Worm (Caenorhabditis elegans) whole organism, L1 larva: ENCODE results near the gene F44E2.7.

Experiments
- C04F5.9 ChIP-seq: sonication (generic microtip); optimal IDR thresholded peaks from 2 replicates; lab custom pipeline; 2016; ENCODE audit warnings: missing genetic modification characterization, missing compliant biosample characterization
- C34B4.2 ChIP-seq: sonication (generic microtip); optimal IDR thresholded peaks from 2 replicates; lab custom pipeline; 2017; ENCODE audit warnings: mild to moderate bottlenecking, missing genetic modification characterization, missing compliant biosample characterization
- F16B12.6 ChIP-seq: fragments of 150-350 bp; optimal IDR thresholded peaks from 2 replicates; lab custom pipeline; 2014; ENCODE audit warnings: missing biosample characterization, missing genetic modification characterization
- aly-2 ChIP-seq: fragments of 150-350 bp; optimal IDR thresholded peaks from 2 replicates; lab custom pipeline; 2014; ENCODE audit warnings: missing biosample characterization, missing genetic modification characterization
- ceh-63 ChIP-seq: fragments of 200-800 bp; sonication (Bioruptor generic); optimal IDR thresholded peaks from 2 replicates; lab custom pipeline; 2018; ENCODE audit warnings: mild to moderate bottlenecking, missing genetic modification characterization, missing compliant biosample characterization
- ceh-8 ChIP-seq: fragments of 200-800 bp; sonication (Bioruptor generic); optimal IDR thresholded peaks from 2 replicates; lab custom pipeline; 2018; ENCODE audit warnings: mild to moderate bottlenecking, missing genetic modification characterization, moderate library complexity, missing compliant biosample characterization
- ceh-88 ChIP-seq: fragments of 200-800 bp; sonication (Bioruptor generic); IDR thresholded peaks from 2 replicates; pipeline ENCODE4 v1.3.6; 2022; ENCODE audit warnings: missing genetic modification characterization, missing compliant biosample characterization
- ceh-90 ChIP-seq: sonication (generic microtip); optimal IDR thresholded peaks from 2 replicates; lab custom pipeline; 2016; ENCODE audit warnings: missing genetic modification characterization, missing compliant biosample characterization
- ces-1 ChIP-seq: fragments of 150-350 bp; optimal IDR thresholded peaks from 2 replicates; lab custom pipeline; 2014; ENCODE audit warnings: missing biosample characterization, missing genetic modification reagents, missing genetic modification characterization
- efl-1 ChIP-seq, 4 experiments: fragments of 150-350 bp; optimal IDR thresholded peaks in 3 of 4; peaks in 1 of 4; 1 replicate in 1 of 4; 2 replicates in 3 of 4; lab custom pipeline; 2014; ENCODE audit warnings: missing biosample characterization in 2 of 4, missing genetic modification characterization in 2 of 4, missing genetic modification reagents in 2 of 4
- elt-3 ChIP-seq, 6 experiments: fragments of 150-350 bp in 1 of 6; sonication (generic microtip); optimal IDR thresholded peaks; 2 replicates each; lab custom pipeline; 2017 to 2018; ENCODE audit warnings: missing biosample characterization in 6 of 6, missing genetic modification characterization in 6 of 6, inconsistent platforms in 1 of 6
- ets-5 ChIP-seq: fragments of 200-800 bp; sonication (Bioruptor generic); IDR thresholded peaks from 2 replicates; pipeline ENCODE4 v1.3.6; 2022; ENCODE audit warnings: missing genetic modification characterization, missing compliant biosample characterization
- fkh-10 ChIP-seq: sonication (generic microtip); optimal IDR thresholded peaks from 2 replicates; lab custom pipeline; 2017; ENCODE audit warnings: missing biosample characterization, missing genetic modification reagents, missing genetic modification characterization
- fkh-4 ChIP-seq: sonication (generic microtip); optimal IDR thresholded peaks from 2 replicates; lab custom pipeline; 2016; ENCODE audit warnings: missing compliant biosample characterization, missing genetic modification characterization, borderline replicate concordance
- fkh-8 ChIP-seq: sonication (generic microtip); optimal IDR thresholded peaks from 2 replicates; lab custom pipeline; 2016; ENCODE audit warnings: mild to moderate bottlenecking, missing genetic modification characterization, missing compliant biosample characterization
- fos-1 ChIP-seq: fragments of 150-350 bp; optimal IDR thresholded peaks from 2 replicates; lab custom pipeline; 2014; ENCODE audit warnings: missing biosample characterization, missing genetic modification characterization
- grh-1 ChIP-seq: fragments of 200-800 bp; sonication (Bioruptor generic); IDR thresholded peaks from 2 replicates; pipeline ENCODE4 v1.3.6; 2022; ENCODE audit warnings: missing genetic modification reagents, missing genetic modification characterization, missing compliant biosample characterization
- irx-1 ChIP-seq: sonication (generic microtip); optimal IDR thresholded peaks from 2 replicates; lab custom pipeline; 2016; ENCODE audit warnings: missing genetic modification characterization, missing compliant biosample characterization
- isw-1 ChIP-seq: fragments of 200-800 bp; sonication (Bioruptor generic); IDR thresholded peaks from 2 replicates; pipeline ENCODE4 v1.3.6; 2022; ENCODE audit warnings: missing genetic modification characterization, missing compliant biosample characterization
- jun-1 ChIP-seq: fragments of 150-350 bp; optimal IDR thresholded peaks from 2 replicates; lab custom pipeline; 2014; ENCODE audit warnings: missing biosample characterization, missing genetic modification reagents, missing genetic modification characterization
- lin-14 ChIP-seq: fragments of 200-800 bp; sonication (Bioruptor generic); optimal IDR thresholded peaks from 2 replicates; lab custom pipeline; 2018; ENCODE audit warnings: mild to moderate bottlenecking, missing genetic modification characterization, moderate library complexity, missing compliant biosample characterization
- lin-35 ChIP-seq, 2 experiments: fragments of 150-350 bp; optimal IDR thresholded peaks; 2 replicates each; lab custom pipeline; 2014; ENCODE audit warnings: missing biosample characterization in 2 of 2, missing genetic modification characterization in 2 of 2, missing genetic modification reagents in 2 of 2
- lin-39 ChIP-seq: fragments of 150-350 bp; optimal IDR thresholded peaks from 2 replicates; lab custom pipeline; 2014; ENCODE audit warnings: missing biosample characterization, missing genetic modification reagents, missing genetic modification characterization
- mef-2 ChIP-seq: fragments of 150-350 bp; optimal IDR thresholded peaks from 2 replicates; lab custom pipeline; 2014; ENCODE audit warnings: missing biosample characterization, missing genetic modification characterization
- mep-1 ChIP-seq: fragments of 150-350 bp; optimal IDR thresholded peaks from 2 replicates; lab custom pipeline; 2014; ENCODE audit warnings: missing biosample characterization, missing genetic modification characterization
- nhr-11 ChIP-seq: fragments of 150-350 bp; optimal IDR thresholded peaks from 2 replicates; lab custom pipeline; 2014; ENCODE audit warnings: missing biosample characterization, missing genetic modification characterization
- nhr-19 ChIP-seq: fragments of 200-800 bp; sonication (Bioruptor generic); conservative IDR thresholded peaks from 2 replicates; pipeline ENCODE4 v1.3.6; 2022; ENCODE audit warnings: missing genetic modification characterization, missing compliant biosample characterization
- nhr-237 ChIP-seq: fragments of 150-350 bp; optimal IDR thresholded peaks from 2 replicates; lab custom pipeline; 2014; ENCODE audit warnings: missing biosample characterization, missing genetic modification characterization
- nhr-28 ChIP-seq: fragments of 150-350 bp; optimal IDR thresholded peaks from 2 replicates; lab custom pipeline; 2014; ENCODE audit warnings: missing biosample characterization, missing genetic modification characterization
- nhr-47 ChIP-seq: sonication (generic microtip); optimal IDR thresholded peaks from 2 replicates; lab custom pipeline; 2016; ENCODE audit warnings: mild to moderate bottlenecking, missing genetic modification characterization, moderate library complexity, missing compliant biosample characterization
- nhr-71 ChIP-seq: sonication (generic microtip); optimal IDR thresholded peaks from 2 replicates; lab custom pipeline; 2016; ENCODE audit warnings: mild to moderate bottlenecking, missing genetic modification characterization, moderate library complexity, missing compliant biosample characterization
- nhr-76 ChIP-seq: sonication (generic microtip); optimal IDR thresholded peaks from 2 replicates; lab custom pipeline; 2017; ENCODE audit warnings: missing biosample characterization, missing genetic modification characterization
- nhr-85 ChIP-seq: sonication (generic microtip); peaks from one replicate; lab custom pipeline; 2016; ENCODE audit warnings: missing genetic modification characterization, inconsistent platforms, missing compliant biosample characterization
- pag-3 ChIP-seq: sonication (generic microtip); optimal IDR thresholded peaks from 2 replicates; lab custom pipeline; 2017; ENCODE audit warnings: missing genetic modification characterization, mild to moderate bottlenecking, missing compliant biosample characterization, antibody characterized with exemption, borderline replicate concordance; ENCODE audit not compliant: insufficient read depth
- pqm-1 ChIP-seq: sonication (generic microtip); optimal IDR thresholded peaks from 3 replicates; lab custom pipeline; 2017; ENCODE audit warnings: missing biosample characterization, missing genetic modification characterization
- rnt-1 ChIP-seq: sonication (generic microtip); optimal IDR thresholded peaks from 2 replicates; lab custom pipeline; 2016; ENCODE audit warnings: mild to moderate bottlenecking, missing genetic modification characterization, moderate library complexity, missing compliant biosample characterization
- snpc-4 ChIP-seq: fragments of 150-350 bp; optimal IDR thresholded peaks from 2 replicates; lab custom pipeline; 2014; ENCODE audit warnings: missing biosample characterization, missing genetic modification characterization
- snu-23 ChIP-seq: sonication (generic microtip); optimal IDR thresholded peaks from 2 replicates; lab custom pipeline; 2016; ENCODE audit warnings: missing genetic modification characterization, missing compliant biosample characterization
- swsn-7 ChIP-seq: sonication (generic microtip); optimal IDR thresholded peaks from 2 replicates; lab custom pipeline; 2016; ENCODE audit warnings: missing genetic modification characterization, missing compliant biosample characterization
- tbx-2 ChIP-seq: sonication (generic microtip); optimal IDR thresholded peaks from 2 replicates; lab custom pipeline; 2016; ENCODE audit warnings: missing genetic modification characterization, missing compliant biosample characterization
- tlp-1 ChIP-seq: fragments of 150-350 bp; optimal IDR thresholded peaks from 2 replicates; lab custom pipeline; 2014; ENCODE audit warnings: missing biosample characterization, missing genetic modification characterization
- unc-130 ChIP-seq: fragments of 150-350 bp; optimal IDR thresholded peaks from 2 replicates; lab custom pipeline; 2017; ENCODE audit warnings: missing biosample characterization, missing genetic modification characterization, inconsistent platforms
- unc-62 ChIP-seq: fragments of 150-350 bp; optimal IDR thresholded peaks from 2 replicates; lab custom pipeline; 2014; ENCODE audit warnings: missing biosample characterization, missing genetic modification reagents, missing genetic modification characterization
- unc-98 ChIP-seq: fragments of 200-800 bp; sonication (Bioruptor generic); IDR thresholded peaks from 2 replicates; pipeline ENCODE4 v1.3.6; 2022; ENCODE audit warnings: missing genetic modification characterization, missing compliant biosample characterization
- vab-15 ChIP-seq: sonication (generic microtip); optimal IDR thresholded peaks from 2 replicates; lab custom pipeline; 2017; ENCODE audit warnings: missing genotype, mild to moderate bottlenecking, missing genetic modification characterization, missing compliant biosample characterization
- xbp-1 ChIP-seq: sonication (generic microtip); optimal IDR thresholded peaks from 2 replicates; lab custom pipeline; 2016; ENCODE audit warnings: missing genetic modification characterization, missing compliant biosample characterization
- zag-1 ChIP-seq: fragments of 150-350 bp; optimal IDR thresholded peaks from 2 replicates; lab custom pipeline; 2014; ENCODE audit warnings: missing biosample characterization, missing genetic modification characterization
- ztf-11 ChIP-seq, 2 experiments: sonication (generic microtip); optimal IDR thresholded peaks; 2 replicates each; lab custom pipeline; 2016 to 2017; ENCODE audit warnings: missing genetic modification characterization in 2 of 2, missing biosample characterization in 1 of 2, missing compliant biosample characterization in 1 of 2
- ztf-4 ChIP-seq: fragments of 150-350 bp; optimal IDR thresholded peaks from 2 replicates; lab custom pipeline; 2014; ENCODE audit warnings: missing biosample characterization, missing genetic modification characterization

F44E2.7 gene

DNA sequence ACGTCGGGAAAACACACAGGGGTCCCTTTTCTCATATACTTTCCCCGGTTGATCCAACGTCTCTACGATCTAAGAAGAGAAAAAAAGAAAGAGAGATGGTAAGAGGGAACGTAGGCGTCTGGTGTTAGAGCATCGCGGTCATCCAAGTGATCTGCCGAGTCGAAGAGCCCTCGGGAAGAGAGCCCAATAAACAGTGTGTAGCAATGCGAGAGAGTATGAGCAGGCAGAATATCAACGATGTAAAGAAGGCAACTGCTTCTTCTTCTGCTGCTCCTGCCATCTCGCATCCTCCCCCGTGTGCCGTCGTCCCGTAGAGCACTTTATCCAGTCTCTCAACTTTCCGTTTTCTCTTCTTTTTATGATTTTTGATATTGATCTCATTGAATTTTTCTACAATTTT, 32.6 kb downstream of the F44E2.7 start (continued):
- TF ChIP-seq lin-35 (GFP tag; optimal IDR thresholded peaks at IDR 0.05; lab: Kevin White, UChicago): peak in 1 of 2 experiments; percentile 25
- TF ChIP-seq irx-1 (tag; lab: Kevin White, UChicago): no peak
- TF ChIP-seq jun-1: no peak
- TF ChIP-seq C04F5.9 (tag; lab: Kevin White, UChicago): no peak
- no peak for TF ChIP-seq C34B4.2 (tag; lab: Kevin White, UChicago)
- TF ChIP-seq ztf-4: no peak
- TF ChIP-seq unc-130 (tag; lab: Kevin White, UChicago): peak; percentile 36
- TF ChIP-seq ceh-90: no peak
- TF ChIP-seq nhr-47 (tag; lab: Kevin White, UChicago): no peak
- no peak for TF ChIP-seq aly-2 (tag; lab: Kevin White, UChicago)
- TF ChIP-seq vab-15 (tag; lab: Kevin White, UChicago): no peak
- no peak for TF ChIP-seq zag-1
- peak in 1 of 2 experiments; percentile 15 for TF ChIP-seq efl-1 (optimal IDR thresholded peaks at IDR 0.05; lab: Kevin White, UChicago)
- peak in 1 of 2 experiments; percentile 89 for TF ChIP-seq efl-1 (GFP tag; optimal IDR thresholded peaks at IDR 0.05 in 1 of 2; lab: Kevin White, UChicago)
- no peak for TF ChIP-seq nhr-28 (tag; lab: Kevin White, UChicago)
- TF ChIP-seq unc-62 (GFP tag; lab: Kevin White, UChicago): no peak
- no peak for TF ChIP-seq mep-1 (tag; lab: Kevin White, UChicago)
- no peak for TF ChIP-seq pqm-1 (tag; lab: Kevin White, UChicago)
- no peak for TF ChIP-seq isw-1
- no peak for TF ChIP-seq ceh-63 (GFP tag; lab: Kevin White, UChicago)
- no peak for TF ChIP-seq xbp-1 (tag; lab: Kevin White, UChicago)
- TF ChIP-seq fkh-8 (tag; lab: Kevin White, UChicago): no peak
- TF ChIP-seq elt-3 (tag; optimal IDR thresholded peaks at IDR 0.05; lab: Kevin White, UChicago): no peak
- TF ChIP-seq unc-98 (GFP tag; lab: Robert Waterston, UW): no peak
- no peak for TF ChIP-seq ces-1 (GFP tag; lab: Kevin White, UChicago)
- TF ChIP-seq ztf-11 (tag; optimal IDR thresholded peaks at IDR 0.05; lab: Kevin White, UChicago): no peak
- peak; percentile 67 for TF ChIP-seq lin-14 (GFP tag; lab: Kevin White, UChicago)
- no peak for TF ChIP-seq ets-5 (GFP tag; lab: Robert Waterston, UW)
- no peak for TF ChIP-seq grh-1 (GFP tag; lab: Robert Waterston, UW)
- no peak for TF ChIP-seq tlp-1
- peak; percentile 35 for TF ChIP-seq snu-23 (GFP tag; lab: Kevin White, UChicago)
- TF ChIP-seq nhr-237 (tag; lab: Kevin White, UChicago): no peak
- TF ChIP-seq swsn-7 (tag; lab: Kevin White, UChicago): no peak
- TF ChIP-seq nhr-19 (GFP tag; lab: Robert Waterston, UW): no peak
- no peak for TF ChIP-seq F16B12.6 (tag; lab: Kevin White, UChicago)
- no peak for TF ChIP-seq fos-1 (tag; lab: Kevin White, UChicago)
- peak; percentile 56 for TF ChIP-seq rnt-1
- TF ChIP-seq fkh-4 (tag; lab: Kevin White, UChicago): no peak
- no peak for TF ChIP-seq tbx-2 (tag; lab: Kevin White, UChicago)
- no peak for TF ChIP-seq fkh-10 (GFP tag; lab: Kevin White, UChicago)
- no peak for TF ChIP-seq nhr-85 (tag; lab: Kevin White, UChicago)
- TF ChIP-seq ceh-88 (GFP tag; lab: Robert Waterston, UW): no peak
- no peak for TF ChIP-seq lin-39 (tag; lab: Kevin White, UChicago)
- TF ChIP-seq nhr-71 (tag; lab: Kevin White, UChicago): peak; percentile 58
- TF ChIP-seq nhr-76 (tag; lab: Kevin White, UChicago): no peak
- TF ChIP-seq ceh-8 (GFP tag; lab: Kevin White, UChicago): no peak
- peak; percentile 95 for TF ChIP-seq pag-3 (tag; lab: Kevin White, UChicago)
- no peak for TF ChIP-seq nhr-11 (tag; lab: Kevin White, UChicago)
- TF ChIP-seq mef-2 (tag; lab: Kevin White, UChicago): no peak
- no peak for TF ChIP-seq snpc-4
